Worm (Caenorhabditis elegans): ENCODE data around the gene qars-1.

The qars-1 gene

ce11 chrIV:14959375-14959774, 53.6 kb downstream of the qars-1 start (continued):
- TF ChIP-seq nhr-20 (tag; optimal IDR thresholded peaks at IDR 0.05) (peak; percentile 66), C04F5.9 (tag; optimal IDR thresholded peaks at IDR 0.05) (peak; percentile 29), lin-13 (GFP tag; optimal IDR thresholded peaks at IDR 0.05) (peak; percentile 75), nhr-76 (tag; optimal IDR thresholded peaks at IDR 0.05) (no peak), vab-15 (tag; optimal IDR thresholded peaks at IDR 0.05) (peak; percentile 34), hlh-17 (GFP tag; optimal IDR thresholded peaks at IDR 0.05; ENCODE audit: borderline replicate concordance) (no peak)

ce11 chrIV:14958551-14958950, 54.4 kb downstream of the qars-1 start, which contains the start of gene Y41E3.1:
Gene Y41E3.1 (minus strand): TSS chrIV:14958874.
- no peak for TF ChIP-seq jun-1 (tag; optimal IDR thresholded peaks at IDR 0.05)
- no peak for TF ChIP-seq efl-1 (optimal IDR thresholded peaks at IDR 0.05)
- peak in 1 of 2 experiments; percentile 70 for TF ChIP-seq efl-1 (GFP tag; optimal IDR thresholded peaks at IDR 0.05 in 1 of 2)
